Fruit fly (Drosophila melanogaster) whole organism, embryonic: ENCODE data around the gene CG43400.

Source experiments
- Adf1 ChIP-seq: fragments of 200-800 bp; sonication (Bioruptor generic); IDR thresholded peaks from 2 replicates; pipeline ENCODE4 v1.3.6; 2022; ENCODE audit warnings: missing biosample characterization, missing genetic modification characterization
- Atf6 ChIP-seq: fragments of 200-800 bp; sonication (Bioruptor generic); IDR thresholded peaks from 2 replicates; pipeline ENCODE4 v1.3.6; 2022; ENCODE audit warnings: missing biosample characterization, missing genetic modification characterization
- Bdp1 ChIP-seq: fragments of 200-800 bp; sonication (Bioruptor generic); optimal IDR thresholded peaks from 3 replicates; lab custom pipeline; 2016; ENCODE audit warnings: missing biosample characterization, missing genetic modification characterization
- CG1024 ChIP-seq: fragments of 200-800 bp; sonication (Bioruptor generic); IDR thresholded peaks from 2 replicates; pipeline ENCODE4 v1.3.6; 2022; ENCODE audit warnings: missing biosample characterization, missing genetic modification characterization
- CG11456 ChIP-seq: fragments of 200-800 bp; sonication (Bioruptor generic); IDR thresholded peaks from 3 replicates; pipeline ENCODE4 v1.3.6; 2022; ENCODE audit warnings: missing biosample characterization, missing genetic modification characterization
- CG11504 ChIP-seq: fragments of 200-800 bp; sonication (Bioruptor generic); optimal IDR thresholded peaks from 3 replicates; lab custom pipeline; 2019; ENCODE audit warnings: missing biosample characterization, mild to moderate bottlenecking, missing genetic modification characterization, moderate library complexity
- CG11695 ChIP-seq: fragments of 200-800 bp; sonication (Bioruptor generic); IDR thresholded peaks from 3 replicates; pipeline ENCODE4 v1.3.6; 2022; ENCODE audit warnings: missing biosample characterization, missing genetic modification characterization
- CG11696 ChIP-seq: fragments of 200-800 bp; sonication (Bioruptor generic); IDR thresholded peaks from 2 replicates; pipeline ENCODE4 v1.3.6; 2022; ENCODE audit warnings: missing biosample characterization, missing genetic modification characterization
- CG14441 ChIP-seq: fragments of 200-800 bp; sonication (Bioruptor generic); IDR thresholded peaks from 2 replicates; pipeline ENCODE4 v1.3.6; 2022; ENCODE audit warnings: missing biosample characterization, missing genetic modification characterization
- CG16813 ChIP-seq: fragments of 200-800 bp; sonication (Bioruptor generic); IDR thresholded peaks from 3 replicates; pipeline ENCODE4 v1.3.6; 2022; ENCODE audit warnings: missing biosample characterization, missing genetic modification characterization; ENCODE audit not compliant: partially characterized antibody
- CG2129 ChIP-seq: fragments of 200-800 bp; sonication (Bioruptor generic); IDR thresholded peaks from 2 replicates; pipeline ENCODE4 v1.3.6; 2022; ENCODE audit warnings: missing biosample characterization, missing genetic modification characterization; ENCODE audit not compliant: partially characterized antibody
- CG31365 ChIP-seq: fragments of 200-800 bp; sonication (Bioruptor generic); optimal IDR thresholded peaks from 2 replicates; lab custom pipeline; 2018; ENCODE audit warnings: missing biosample characterization, mild to moderate bottlenecking, missing genetic modification characterization
- CG7987 ChIP-seq: fragments of 200-800 bp; sonication (Bioruptor generic); optimal IDR thresholded peaks from 2 replicates; lab custom pipeline; 2018; ENCODE audit warnings: missing biosample characterization, mild to moderate bottlenecking, missing genetic modification characterization, moderate library complexity
- CG8388 ChIP-seq: fragments of 200-800 bp; sonication (Bioruptor generic); optimal IDR thresholded peaks from 2 replicates; lab custom pipeline; 2019; ENCODE audit warnings: missing biosample characterization, mild to moderate bottlenecking, missing genetic modification characterization, moderate library complexity
- CG9215 ChIP-seq: fragments of 200-800 bp; sonication (Bioruptor generic); IDR thresholded peaks from 2 replicates; pipeline ENCODE4 v1.3.6; 2022; ENCODE audit warnings: missing biosample characterization, missing genetic modification characterization
- D19A ChIP-seq: fragments of 200-800 bp; optimal IDR thresholded peaks from 3 replicates; lab custom pipeline; 2019; ENCODE audit warnings: missing biosample characterization, mild to moderate bottlenecking, missing genetic modification characterization, moderate library complexity
- D19B ChIP-seq: fragments of 200-800 bp; sonication (Bioruptor generic); optimal IDR thresholded peaks from 2 replicates; lab custom pipeline; 2017; ENCODE audit warnings: missing biosample characterization, mild to moderate bottlenecking, missing genetic modification characterization
- HHEX ChIP-seq: fragments of 200-800 bp; sonication (Bioruptor generic); optimal IDR thresholded peaks from 3 replicates; lab custom pipeline; 2017; ENCODE audit warnings: missing biosample characterization, mild to moderate bottlenecking, missing genetic modification characterization, missing genetic modification reagents
- HmgZ ChIP-seq: fragments of 200-800 bp; sonication (Bioruptor generic); optimal IDR thresholded peaks from 2 replicates; lab custom pipeline; 2018; ENCODE audit warnings: missing biosample characterization, mild to moderate bottlenecking, missing genetic modification characterization
- Hmr ChIP-seq: fragments of 200-800 bp; sonication (Bioruptor generic); optimal IDR thresholded peaks from 3 replicates; lab custom pipeline; 2017; ENCODE audit warnings: mild to moderate bottlenecking, missing biosample characterization, missing genetic modification reagents, missing genetic modification characterization
- Kr ChIP-seq: fragments of 200-800 bp; sonication (Bioruptor generic); optimal IDR thresholded peaks from 2 replicates; lab custom pipeline; 2017; ENCODE audit warnings: missing biosample characterization, mild to moderate bottlenecking, missing genetic modification characterization
- Mad ChIP-seq: fragments of 200-800 bp; sonication (Bioruptor generic); optimal IDR thresholded peaks from 2 replicates; lab custom pipeline; 2016; ENCODE audit warnings: missing biosample characterization, missing genetic modification characterization
- NFAT ChIP-seq: fragments of 200-800 bp; sonication (Bioruptor generic); IDR thresholded peaks from 2 replicates; pipeline ENCODE4 v1.3.6; 2022; ENCODE audit warnings: missing biosample characterization, missing genetic modification characterization
- Oaz ChIP-seq: fragments of 200-800 bp; sonication (Bioruptor generic); IDR thresholded peaks from 2 replicates; pipeline ENCODE4 v1.3.6; 2022; ENCODE audit warnings: missing biosample characterization, missing genetic modification characterization
- Oli ChIP-seq: fragments of 200-800 bp; sonication (Bioruptor generic); optimal IDR thresholded peaks from 2 replicates; lab custom pipeline; 2018; ENCODE audit warnings: missing biosample characterization, mild to moderate bottlenecking, missing genetic modification characterization, moderate library complexity
- Opbp ChIP-seq: fragments of 200-800 bp; sonication (Bioruptor generic); IDR thresholded peaks from 3 replicates; pipeline ENCODE4 v1.3.6; 2022; ENCODE audit warnings: missing biosample characterization, missing genetic modification characterization; ENCODE audit not compliant: partially characterized antibody
- Sox102F ChIP-seq: fragments of 200-800 bp; sonication (Bioruptor generic); optimal IDR thresholded peaks from 2 replicates; lab custom pipeline; 2018; ENCODE audit warnings: missing biosample characterization, mild to moderate bottlenecking, missing genetic modification characterization, moderate library complexity
- Stat92E ChIP-seq, 3 experiments: fragments of >200 bp in 2 of 3; fragments of 200-800 bp in 1 of 3; sonication (Bioruptor generic) in 1 of 3; optimal IDR thresholded peaks; 2 replicates each; lab custom pipeline; 2017 to 2019; ENCODE audit warnings: missing biosample characterization in 3 of 3, missing genetic modification characterization in 3 of 3, mild to moderate bottlenecking in 1 of 3, moderate library complexity in 1 of 3
- TFAM ChIP-seq: fragments of 200-800 bp; sonication (Bioruptor generic); optimal IDR thresholded peaks from 2 replicates; lab custom pipeline; 2017; ENCODE audit warnings: missing biosample characterization, missing genetic modification characterization, inconsistent platforms
- Taf1 ChIP-seq: fragments of 200-800 bp; sonication (Bioruptor generic); IDR thresholded peaks from 2 replicates; pipeline ENCODE4 v1.3.6; 2022; ENCODE audit warnings: missing biosample characterization, missing genetic modification characterization
- Tbp ChIP-seq: fragments of >200 bp; optimal IDR thresholded peaks from 2 replicates; lab custom pipeline; 2018; ENCODE audit warnings: missing biosample characterization, missing genetic modification characterization
- Trl ChIP-seq, 3 experiments: fragments of >200 bp in 2 of 3; fragments of 200-800 bp in 1 of 3; sonication (Bioruptor generic) in 1 of 3; optimal IDR thresholded peaks; 2 replicates in 1 of 3; 3 replicates in 2 of 3; lab custom pipeline; 2016 to 2017; ENCODE audit warnings: missing biosample characterization in 1 of 3, missing genetic modification characterization in 1 of 3
- Usf ChIP-seq: fragments of 200-800 bp; sonication (Bioruptor generic); optimal IDR thresholded peaks from 2 replicates; lab custom pipeline; 2017; ENCODE audit warnings: missing genotype, missing biosample characterization, missing genetic modification characterization
- YL-1 ChIP-seq: fragments of 200-800 bp; sonication (Bioruptor generic); optimal IDR thresholded peaks from 3 replicates; lab custom pipeline; 2017; ENCODE audit warnings: missing biosample characterization, mild to moderate bottlenecking, missing genetic modification characterization
- bcd ChIP-seq: fragments of 200-800 bp; sonication (Bioruptor generic); optimal IDR thresholded peaks from 2 replicates; lab custom pipeline; 2017; ENCODE audit warnings: missing biosample characterization, mild to moderate bottlenecking, missing genetic modification characterization
- bigmax ChIP-seq: fragments of 200-800 bp; sonication (Bioruptor generic); optimal IDR thresholded peaks from 2 replicates; lab custom pipeline; 2018; ENCODE audit warnings: missing biosample characterization, mild to moderate bottlenecking, missing genetic modification characterization
- ci ChIP-seq: fragments of 200-800 bp; sonication (Bioruptor generic); IDR thresholded peaks from 3 replicates; pipeline ENCODE4 v1.3.6; 2022; ENCODE audit warnings: missing biosample characterization, missing genetic modification characterization
- crp ChIP-seq, 2 experiments: fragments of 200-800 bp; sonication (Bioruptor generic); optimal IDR thresholded peaks; 2 replicates in 1 of 2; 3 replicates in 1 of 2; lab custom pipeline; 2017; ENCODE audit warnings: missing biosample characterization in 2 of 2, missing genetic modification characterization in 2 of 2, mild to moderate bottlenecking in 1 of 2, moderate library complexity in 1 of 2
- dmrt99B ChIP-seq: fragments of 200-800 bp; sonication (Bioruptor generic); optimal IDR thresholded peaks from 2 replicates; lab custom pipeline; 2018; ENCODE audit warnings: missing biosample characterization, mild to moderate bottlenecking, missing genetic modification characterization, moderate library complexity
- ems ChIP-seq: fragments of 200-800 bp; sonication (Bioruptor generic); optimal IDR thresholded peaks from 3 replicates; lab custom pipeline; 2016; ENCODE audit warnings: missing biosample characterization, missing genetic modification characterization
- fd96Cb ChIP-seq: fragments of 200-800 bp; sonication (Bioruptor generic); optimal IDR thresholded peaks from 2 replicates; lab custom pipeline; 2018; ENCODE audit warnings: missing biosample characterization, mild to moderate bottlenecking, missing genetic modification characterization, moderate library complexity
- ind ChIP-seq: fragments of 200-800 bp; sonication (Bioruptor generic); optimal IDR thresholded peaks from 3 replicates; lab custom pipeline; 2016; ENCODE audit warnings: missing biosample characterization, missing genetic modification characterization
- oc ChIP-seq: fragments of 200-800 bp; sonication (Bioruptor generic); optimal IDR thresholded peaks from 2 replicates; lab custom pipeline; 2018; ENCODE audit warnings: missing biosample characterization, mild to moderate bottlenecking, missing genetic modification characterization, moderate library complexity
- p53 ChIP-seq: fragments of 200-800 bp; sonication (Bioruptor generic); optimal IDR thresholded peaks from 2 replicates; lab custom pipeline; 2016; ENCODE audit warnings: missing biosample characterization, missing genetic modification characterization
- sc ChIP-seq, 3 experiments: fragments of >200 bp in 2 of 3; fragments of 200-800 bp in 1 of 3; sonication (Bioruptor generic) in 1 of 3; optimal IDR thresholded peaks; 2 replicates in 2 of 3; 3 replicates in 1 of 3; lab custom pipeline; 2017; ENCODE audit warnings: mild to moderate bottlenecking in 1 of 3, missing biosample characterization in 1 of 3, missing genetic modification characterization in 1 of 3, missing genetic modification reagents in 1 of 3
- shn ChIP-seq: fragments of 200-800 bp; sonication (Bioruptor generic); optimal IDR thresholded peaks from 3 replicates; lab custom pipeline; 2016; ENCODE audit warnings: missing biosample characterization, missing genetic modification characterization
- sna ChIP-seq: fragments of 200-800 bp; sonication (Bioruptor generic); IDR thresholded peaks from 2 replicates; pipeline ENCODE4 v1.3.6; 2022; ENCODE audit warnings: missing biosample characterization, missing genetic modification characterization; ENCODE audit not compliant: partially characterized antibody
- sqz ChIP-seq: fragments of 200-800 bp; sonication (Bioruptor generic); optimal IDR thresholded peaks from 3 replicates; lab custom pipeline; 2018; ENCODE audit warnings: missing biosample characterization, mild to moderate bottlenecking, missing genetic modification characterization

Gene CG43400

DNA sequence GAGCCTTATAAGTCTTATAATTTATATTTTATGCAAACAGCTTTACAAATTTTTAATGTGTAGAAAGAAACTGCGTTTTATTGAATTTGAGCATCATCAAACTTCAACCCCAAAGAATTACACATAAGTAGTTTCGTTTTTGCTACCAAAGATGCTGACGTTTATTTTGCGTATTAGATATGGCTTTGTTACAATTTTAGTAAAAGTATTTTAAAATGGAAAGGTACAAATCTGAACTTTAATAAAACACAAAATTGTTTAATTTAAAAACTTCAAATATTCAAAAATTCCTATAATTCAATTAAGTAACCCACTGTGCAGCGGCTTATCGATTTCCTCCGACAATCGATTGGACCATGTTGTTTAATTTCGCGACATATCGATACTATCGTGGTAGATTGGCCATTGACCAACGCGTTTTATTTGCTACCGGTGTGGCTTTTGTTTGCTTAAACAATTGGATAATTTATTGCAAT lies 26.4 kb upstream of the CG43400 start, which contains the start of gene prg (continued):
- TF ChIP-seq D19B (GFP tag; lab: Kevin White, UChicago) (peak; percentile 53), CG11456 (GFP tag; lab: Robert Waterston, UW) (peak; percentile 72; the same call in 2 of the 3 replicates), CG14441 (GFP tag; lab: Robert Waterston, UW) (peak; percentile 48; the same call in 1 of the 2 replicates), CG11695 (GFP tag; lab: Robert Waterston, UW) (peak; percentile 53; the same call in 2 of the 3 replicates), Sox102F (GFP tag; lab: Kevin White, UChicago) (peak; percentile 72), YL-1 (GFP tag; lab: Kevin White, UChicago) (peak; percentile 78), Kr (GFP tag; lab: Kevin White, UChicago) (no peak), CG16813 (GFP tag; lab: Robert Waterston, UW) (peak; percentile 95), CG1024 (GFP tag; lab: Robert Waterston, UW) (0 out of 2 replicates have a peak, but pooled peaks have one; percentile 18), Tbp (GFP tag; lab: Kevin White, UChicago) (no peak), sna (GFP tag; lab: Robert Waterston, UW) (peak; percentile 96), Stat92E (GFP tag; optimal IDR thresholded peaks at IDR 0.05; lab: Kevin White, UChicago) (peak in 1 of 3 experiments; percentile 22), CG9215 (0 out of 2 replicates have a peak, but pooled peaks have one; percentile 17), Opbp (GFP tag; lab: Robert Waterston, UW) (peak; percentile 96), shn (GFP tag; lab: Kevin White, UChicago) (peak; percentile 31), HmgZ (peak; percentile 69), Adf1 (GFP tag; lab: Robert Waterston, UW) (no peak; the same call in 1 of the 2 replicates), CG11696 (GFP tag; lab: Robert Waterston, UW) (peak; percentile 39; the same call in 1 of the 2 replicates), ci (GFP tag; lab: Robert Waterston, UW) (peak; percentile 64; the same call in 2 of the 3 replicates), crp (GFP tag; optimal IDR thresholded peaks at IDR 0.05; lab: Kevin White, UChicago) (peak in 1 of 2 experiments; percentile 38), CG11504 (peak; percentile 79), HHEX (GFP tag; lab: Kevin White, UChicago) (peak; percentile 42), sqz (GFP tag; lab: Kevin White, UChicago) (peak; percentile 22), CG8388 (GFP tag; lab: Kevin White, UChicago) (peak; percentile 54), p53 (no peak), Hmr (GFP tag; lab: Kevin White, UChicago) (peak; percentile 66), D19A (tag; lab: Kevin White, UChicago) (peak; percentile 67), sc (optimal IDR thresholded peaks at IDR 0.05; lab: Kevin White, UChicago) (no peak), sc (GFP tag; optimal IDR thresholded peaks at IDR 0.05; lab: Kevin White, UChicago) (peak; percentile 24), bigmax (GFP tag; lab: Kevin White, UChicago) (no peak), Taf1 (GFP tag; lab: Robert Waterston, UW) (peak; percentile 52), ind (GFP tag; lab: Kevin White, UChicago) (peak; percentile 43), CG7987 (no peak), Oaz (peak; percentile 32; the same call in 1 of the 2 replicates), dmrt99B (tag; lab: Kevin White, UChicago) (peak; percentile 77), ems (GFP tag; lab: Kevin White, UChicago) (peak; percentile 78), CG2129 (peak; percentile 88), bcd (GFP tag; lab: Kevin White, UChicago) (peak; percentile 47), CG31365 (tag; lab: Kevin White, UChicago) (no peak), Oli (tag; lab: Kevin White, UChicago) (peak; percentile 67), NFAT (peak; percentile 52), Trl (optimal IDR thresholded peaks at IDR 0.05; lab: Kevin White, UChicago) (no peak), Trl (GFP tag; optimal IDR thresholded peaks at IDR 0.05; lab: Kevin White, UChicago) (peak; percentile 74), Mad (GFP tag; lab: Kevin White, UChicago) (peak; percentile 40), Bdp1 (GFP tag; lab: Kevin White, UChicago) (no peak), Atf6 (peak; percentile 72; the same call in 1 of the 2 replicates), Usf (no peak), oc (peak; percentile 60), fd96Cb (tag; lab: Kevin White, UChicago) (peak; percentile 48), TFAM (GFP tag; lab: Kevin White, UChicago) (no peak)
